Fruit fly (Drosophila melanogaster) S2 (cell line): ENCODE results near the gene Lgr1.

Experiments
- CG8478 ChIP-seq: fragments of >200 bp; optimal IDR thresholded peaks from 2 replicates; lab custom pipeline; 2018
- CTCF ChIP-seq, 2 experiments: fragments of >200 bp; optimal IDR thresholded peaks; 2 replicates each; lab custom pipeline; 2018

- TF ChIP-seq CTCF (optimal IDR thresholded peaks at IDR 0.05; lab: Kevin White, UChicago), result no peak
- TF ChIP-seq CG8478 (lab: Kevin White, UChicago), result no peak
These were observed 15.9 kb upstream of the Lgr1 start for dm6 chr3R:17709623-17710145.
